Fruit fly (Drosophila melanogaster): ENCODE results near the gene Bka.

The Bka gene

dm6 chr2L:9938631-9939256, 43.7 kb downstream of the Bka start, which contains the start of the genes Datp and CG4619 (continued):
- TF ChIP-seq CG1832 (GFP tag; optimal IDR thresholded peaks at IDR 0.05) (no peak), tx (GFP tag; optimal IDR thresholded peaks at IDR 0.05) (peak; percentile 26), PHDP (tag; optimal IDR thresholded peaks at IDR 0.05) (no peak), ash1 (GFP tag; optimal IDR thresholded peaks at IDR 0.05) (no peak), seq (GFP tag; IDR thresholded peaks at IDR 0.05) (no peak), tna (GFP tag; IDR thresholded peaks at IDR 0.05; ENCODE audit: partially characterized antibody) (no peak), CG7745 (tag; optimal IDR thresholded peaks at IDR 0.05) (no peak), CG17829 (tag; optimal IDR thresholded peaks at IDR 0.05) (no peak), CG11456 (GFP tag; IDR thresholded peaks at IDR 0.05) (peak; percentile 74), chinmo (GFP tag; IDR thresholded peaks at IDR 0.05; ENCODE audit: partially characterized antibody) (no peak), CG16815 (GFP tag; optimal IDR thresholded peaks at IDR 0.05) (no peak), Asciz (GFP tag; optimal IDR thresholded peaks at IDR 0.05) (no peak), bowl (GFP tag; IDR thresholded peaks at IDR 0.05) (no peak), hkb (optimal IDR thresholded peaks at IDR 0.05) (no peak), hkb (GFP tag; IDR thresholded peaks at IDR 0.05) (no peak), CG12391 (tag; optimal IDR thresholded peaks at IDR 0.05) (peak; percentile 19), CHES-1-like (GFP tag; optimal IDR thresholded peaks at IDR 0.05) (peak; percentile 29), jigr1 (GFP tag; IDR thresholded peaks at IDR 0.05) (no peak), CG10147 (GFP tag; optimal IDR thresholded peaks at IDR 0.05) (no peak), CG6765 (GFP tag; optimal IDR thresholded peaks at IDR 0.05) (no peak), gem (tag; optimal IDR thresholded peaks at IDR 0.05) (no peak), nau (GFP tag; optimal IDR thresholded peaks at IDR 0.05) (no peak), BtbVII (GFP tag; optimal IDR thresholded peaks at IDR 0.05) (no peak), slou (GFP tag; optimal IDR thresholded peaks at IDR 0.05) (no peak), Antp (GFP tag; optimal IDR thresholded peaks at IDR 0.05) (peak; percentile 33), Hand (GFP tag; optimal IDR thresholded peaks at IDR 0.05) (no peak), dm (GFP tag; optimal IDR thresholded peaks at IDR 0.05) (peak; percentile 89), Hmx (GFP tag; optimal IDR thresholded peaks at IDR 0.05) (no peak), H2.0 (GFP tag; IDR thresholded peaks at IDR 0.05) (0 out of 2 replicates have a peak, but pooled peaks have one; percentile 9), bigmax (GFP tag; optimal IDR thresholded peaks at IDR 0.05) (no peak), salm (tag; optimal IDR thresholded peaks at IDR 0.05) (no peak), Ravus (GFP tag; IDR thresholded peaks at IDR 0.05) (no peak), usp (GFP tag; optimal IDR thresholded peaks at IDR 0.05) (no peak), vnd (GFP tag; IDR thresholded peaks at IDR 0.05; ENCODE audit: partially characterized antibody) (no peak), CG14860 (GFP tag; IDR thresholded peaks at IDR 0.05; ENCODE audit: partially characterized antibody) (0 out of 3 replicates have a peak, but pooled peaks have one; percentile 7), Mad (GFP tag; optimal IDR thresholded peaks at IDR 0.05) (peak; percentile 14), Kr (GFP tag; optimal IDR thresholded peaks at IDR 0.05) (no peak), ab (GFP tag; optimal IDR thresholded peaks at IDR 0.05) (no peak), CG4707 (GFP tag; optimal IDR thresholded peaks at IDR 0.05) (no peak), schlank (tag; optimal IDR thresholded peaks at IDR 0.05) (no peak), gfzf (GFP tag; optimal IDR thresholded peaks at IDR 0.05) (no peak), CG14965 (GFP tag; optimal IDR thresholded peaks at IDR 0.05; ENCODE audit: borderline replicate concordance) (no peak), dpn (GFP tag; optimal IDR thresholded peaks at IDR 0.05) (peak; percentile 63 to 66), h (optimal IDR thresholded peaks at IDR 0.05) (no peak), CG1792 (GFP tag; optimal IDR thresholded peaks at IDR 0.05) (no peak), wor (GFP tag; IDR thresholded peaks at IDR 0.05) (no peak), CG8089 (GFP tag; optimal IDR thresholded peaks at IDR 0.05) (peak; percentile 28), CG4360 (GFP tag; IDR thresholded peaks at IDR 0.05) (peak; percentile 64), CG31365 (tag; optimal IDR thresholded peaks at IDR 0.05) (no peak), Dip3 (GFP tag; optimal IDR thresholded peaks at IDR 0.05) (peak; percentile 42), CG13624 (GFP tag; optimal IDR thresholded peaks at IDR 0.05) (peak; percentile 32)
